Worm (Caenorhabditis elegans): ENCODE data around the gene B0238.9.
A peak's percentile ranks its signal among the peaks of the same experiment; 100 is the strongest.

Gene B0238.9

DNA sequence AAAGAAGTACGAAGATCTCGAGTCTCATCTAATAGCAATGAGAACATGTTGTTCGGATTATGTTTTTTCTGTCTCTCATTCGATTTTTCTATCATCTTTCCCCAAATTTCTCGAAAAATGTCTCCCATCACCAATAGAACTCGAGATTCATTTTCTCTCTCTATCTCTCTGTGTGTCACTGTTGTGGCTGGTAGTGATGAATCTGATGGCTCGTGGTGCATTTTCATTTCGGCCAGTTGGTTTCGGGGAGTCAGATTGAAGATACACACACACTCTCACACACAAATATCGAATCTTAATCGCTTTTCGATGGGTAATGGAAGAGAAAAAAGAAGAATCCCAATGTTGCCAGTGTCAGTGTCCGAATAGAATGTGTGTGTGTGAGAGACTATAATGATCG is 18.0 kb upstream of the B0238.9 start:
- TF ChIP-seq somi-1 (GFP tag; optimal IDR thresholded peaks at IDR 0.05) (peak; percentile 2), zfh-2 (GFP tag; conservative IDR thresholded peaks at IDR 0.05) (no peak)

DNA sequence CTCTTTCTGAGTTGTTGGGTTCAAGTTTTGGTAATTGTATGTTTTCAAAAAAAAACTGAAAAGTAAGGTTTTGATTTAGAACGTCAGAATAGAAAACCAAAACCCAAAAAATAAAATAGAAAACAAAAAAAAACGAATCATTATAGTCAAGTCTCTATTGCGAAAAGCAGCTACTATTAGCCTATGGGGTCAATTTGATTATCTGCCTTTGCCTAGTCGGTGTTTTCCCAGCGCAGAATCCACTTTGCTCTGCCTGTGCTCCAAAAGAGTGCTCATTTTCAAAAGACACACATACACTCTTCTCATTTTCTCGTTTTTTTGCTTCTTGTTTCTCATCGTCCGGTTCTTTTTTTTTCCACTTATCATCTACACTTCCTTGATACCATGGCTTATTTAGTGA is 10.8 kb upstream of the B0238.9 start:
- TF ChIP-seq snpc-1.3 (tag; optimal IDR thresholded peaks at IDR 0.05; ENCODE audit: insufficient read depth), result no peak
- no peak for TF ChIP-seq mxl-1 (tag; optimal IDR thresholded peaks at IDR 0.05)
- TF ChIP-seq lsy-27 (tag; optimal IDR thresholded peaks at IDR 0.05; ENCODE audit: borderline replicate concordance, insufficient read depth), result no peak
- no peak for TF ChIP-seq lin-26 (GFP tag; IDR thresholded peaks at IDR 0.05)
- TF ChIP-seq xnd-1 (tag; optimal IDR thresholded peaks at IDR 0.05), result no peak
- no peak for TF ChIP-seq K12H6.12 (tag; optimal IDR thresholded peaks at IDR 0.05)
- no peak for TF ChIP-seq akir-1 (GFP tag; optimal IDR thresholded peaks at IDR 0.05)
- no peak for TF ChIP-seq attf-5 (GFP tag; optimal IDR thresholded peaks at IDR 0.05)
- TF ChIP-seq mel-28 (tag; optimal IDR thresholded peaks at IDR 0.05; ENCODE audit: borderline replicate concordance), result no peak
- TF ChIP-seq nhr-120 (GFP tag; IDR thresholded peaks at IDR 0.05), result no peak
- no peak for TF ChIP-seq die-1 (tag; optimal IDR thresholded peaks at IDR 0.05)
- no peak for TF ChIP-seq egl-44 (GFP tag; IDR thresholded peaks at IDR 0.05)
- no peak for TF ChIP-seq Y79H2A.3 (GFP tag; conservative IDR thresholded peaks at IDR 0.05)
- TF ChIP-seq nhr-27 (tag; optimal IDR thresholded peaks at IDR 0.05), result no peak
- TF ChIP-seq mcd-1 (GFP tag; IDR thresholded peaks at IDR 0.05), result no peak
- no peak for TF ChIP-seq F22D6.2 (tag; optimal IDR thresholded peaks at IDR 0.05)
- no peak for TF ChIP-seq cebp-1 (GFP tag; IDR thresholded peaks at IDR 0.05)
- no peak for TF ChIP-seq cebp-1 (tag; optimal IDR thresholded peaks at IDR 0.05)
- no peak for TF ChIP-seq madf-10 (tag; optimal IDR thresholded peaks at IDR 0.05)
- TF ChIP-seq lin-54 (GFP tag; optimal IDR thresholded peaks at IDR 0.05), result no peak

DNA sequence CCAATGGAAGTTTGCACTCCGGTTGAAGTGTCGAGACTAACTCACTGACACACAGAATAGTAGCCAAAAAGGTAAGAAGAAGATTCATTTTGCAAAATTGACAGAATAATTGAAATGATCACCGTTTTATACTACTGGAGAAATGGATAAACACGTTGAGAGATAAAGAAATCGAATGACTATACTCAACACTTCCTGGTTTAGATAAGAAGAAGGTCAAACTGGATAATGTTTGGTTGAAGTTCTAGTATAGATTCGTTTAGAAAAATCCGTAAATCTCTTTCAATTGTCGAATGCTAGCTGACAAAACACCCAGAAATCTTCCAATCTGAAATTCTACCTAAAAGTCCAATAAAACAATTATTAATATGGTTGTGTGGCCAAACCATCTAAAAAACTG is 9.4 kb upstream of the B0238.9 start, which contains the start of gene Y49G5A.1:
Gene Y49G5A.1, minus strand, starts transcription at position 101 of the 400 bp plus-strand sequence.
- TF ChIP-seq sea-2 (GFP tag; IDR thresholded peaks at IDR 0.05), result no peak
- no peak for TF ChIP-seq hrde-1 (tag; optimal IDR thresholded peaks at IDR 0.05; ENCODE audit: borderline replicate concordance)
- TF ChIP-seq F55B11.4 (tag; optimal IDR thresholded peaks at IDR 0.05; ENCODE audit: borderline replicate concordance, insufficient read depth), result no peak
- no peak for TF ChIP-seq madf-3 (GFP tag; IDR thresholded peaks at IDR 0.05)
- TF ChIP-seq aptf-3 (GFP tag; IDR thresholded peaks at IDR 0.05), result no peak
- no peak for TF ChIP-seq aptf-2 (GFP tag; conservative IDR thresholded peaks at IDR 0.05)
- no peak for TF ChIP-seq Y56A3A.18 (GFP tag; IDR thresholded peaks at IDR 0.05)
- no peak for TF ChIP-seq repo-1 (tag; optimal IDR thresholded peaks at IDR 0.05)
- no peak for TF ChIP-seq sdz-38 (tag; optimal IDR thresholded peaks at IDR 0.05)
- TF ChIP-seq chd-7 (tag; optimal IDR thresholded peaks at IDR 0.05), result no peak
- TF ChIP-seq zfh-2 (GFP tag; conservative IDR thresholded peaks at IDR 0.05), result no peak
- TF ChIP-seq dox-1 (GFP tag; IDR thresholded peaks at IDR 0.05), result no peak
- TF ChIP-seq ceh-27 (GFP tag; optimal IDR thresholded peaks at IDR 0.05), result no peak
- no peak for TF ChIP-seq cebp-2 (GFP tag; IDR thresholded peaks at IDR 0.05)
- no peak for TF ChIP-seq madf-8 (GFP tag; conservative IDR thresholded peaks at IDR 0.05)
- no peak for TF ChIP-seq D2030.7 (GFP tag; IDR thresholded peaks at IDR 0.05)
- no peak for TF ChIP-seq lsl-1 (GFP tag; optimal IDR thresholded peaks at IDR 0.05)
- no peak for TF ChIP-seq K11D2.4 (GFP tag; IDR thresholded peaks at IDR 0.05)
- no peak for TF ChIP-seq fkh-3 (tag; optimal IDR thresholded peaks at IDR 0.05)
- no peak for TF ChIP-seq madf-10 (tag; optimal IDR thresholded peaks at IDR 0.05)
